Fruit fly (Drosophila melanogaster): ENCODE data around the gene Cpsf5.

Cpsf5 gene

dm6 chr3L:9426656-9427294, 15.9 kb downstream of the Cpsf5 start, which contains the start of the genes Atat and Shc:
Atat (minus strand) TSS chr3L:9426758.
Shc (plus strand) TSS chr3L:9427010.
- TF ChIP-seq CG17801 (GFP tag; optimal IDR thresholded peaks at IDR 0.05; ENCODE audit: partially characterized antibody): peak; percentile 97

- TF ChIP-seq CG17801 (GFP tag; optimal IDR thresholded peaks at IDR 0.05; ENCODE audit: partially characterized antibody): peak; percentile 80
These were observed 19.1 kb downstream of the Cpsf5 start, which contains the start of the genes RpS17 and MTF-1 for dm6 chr3L:9429665-9430607. RpS17 (minus strand) TSS chr3L:9429821. MTF-1 (plus strand) TSS chr3L:9430312.

- no peak for TF ChIP-seq CG17801 (GFP tag; optimal IDR thresholded peaks at IDR 0.05; ENCODE audit: partially characterized antibody)
These were observed 19.7 kb downstream of the Cpsf5 start for dm6 chr3L:9430608-9430952.

- TF ChIP-seq CG17801 (GFP tag; optimal IDR thresholded peaks at IDR 0.05; ENCODE audit: partially characterized antibody): no peak
These were observed 21.2 kb downstream of the Cpsf5 start for dm6 chr3L:9431848-9432623.

- TF ChIP-seq CG17801 (GFP tag; optimal IDR thresholded peaks at IDR 0.05; ENCODE audit: partially characterized antibody): no peak
These were observed 22.2 kb downstream of the Cpsf5 start for dm6 chr3L:9432810-9433587.

- peak; percentile 18 for TF ChIP-seq CG17801 (GFP tag; optimal IDR thresholded peaks at IDR 0.05; ENCODE audit: partially characterized antibody)
These were observed 24.5 kb downstream of the Cpsf5 start, which contains the start of gene CG42526 for dm6 chr3L:9435315-9435714. CG42526 (minus strand) TSS chr3L:9435399.

dm6 chr3L:9435831-9436230, 25.0 kb downstream of the Cpsf5 start:
- no peak for TF ChIP-seq CG17801 (GFP tag; optimal IDR thresholded peaks at IDR 0.05; ENCODE audit: partially characterized antibody)

- TF ChIP-seq CG17801 (GFP tag; optimal IDR thresholded peaks at IDR 0.05; ENCODE audit: partially characterized antibody): no peak
These were observed 28.0 kb downstream of the Cpsf5 start for dm6 chr3L:9438858-9439257.

- TF ChIP-seq CG17801 (GFP tag; optimal IDR thresholded peaks at IDR 0.05; ENCODE audit: partially characterized antibody): peak; percentile 22
These were observed 31.2 kb downstream of the Cpsf5 start, which contains the start of the genes Bet3 and Nf-YA for dm6 chr3L:9441907-9442479. Bet3 (minus strand) TSS chr3L:9442267. Nf-YA (minus strand) TSS chr3L:9442267.

- no peak for TF ChIP-seq CG17801 (GFP tag; optimal IDR thresholded peaks at IDR 0.05; ENCODE audit: partially characterized antibody)
These were observed 31.9 kb downstream of the Cpsf5 start, which contains the start of gene Srg3 for dm6 chr3L:9442625-9443282. Srg3 (plus strand) TSS chr3L:9443232.

dm6 chr3L:9446731-9447238, 35.9 kb downstream of the Cpsf5 start, which contains the start of gene CG3529:
CG3529 (plus strand) TSS chr3L:9446864.
- peak; percentile 10 for TF ChIP-seq CG17801 (GFP tag; optimal IDR thresholded peaks at IDR 0.05; ENCODE audit: partially characterized antibody)

dm6 chr3L:9447239-9447777, 36.5 kb downstream of the Cpsf5 start:
- peak; percentile 39 for TF ChIP-seq CG17801 (GFP tag; optimal IDR thresholded peaks at IDR 0.05; ENCODE audit: partially characterized antibody)
